Fruit fly (Drosophila melanogaster): ENCODE results near the gene slo.

Gene slo

DNA sequence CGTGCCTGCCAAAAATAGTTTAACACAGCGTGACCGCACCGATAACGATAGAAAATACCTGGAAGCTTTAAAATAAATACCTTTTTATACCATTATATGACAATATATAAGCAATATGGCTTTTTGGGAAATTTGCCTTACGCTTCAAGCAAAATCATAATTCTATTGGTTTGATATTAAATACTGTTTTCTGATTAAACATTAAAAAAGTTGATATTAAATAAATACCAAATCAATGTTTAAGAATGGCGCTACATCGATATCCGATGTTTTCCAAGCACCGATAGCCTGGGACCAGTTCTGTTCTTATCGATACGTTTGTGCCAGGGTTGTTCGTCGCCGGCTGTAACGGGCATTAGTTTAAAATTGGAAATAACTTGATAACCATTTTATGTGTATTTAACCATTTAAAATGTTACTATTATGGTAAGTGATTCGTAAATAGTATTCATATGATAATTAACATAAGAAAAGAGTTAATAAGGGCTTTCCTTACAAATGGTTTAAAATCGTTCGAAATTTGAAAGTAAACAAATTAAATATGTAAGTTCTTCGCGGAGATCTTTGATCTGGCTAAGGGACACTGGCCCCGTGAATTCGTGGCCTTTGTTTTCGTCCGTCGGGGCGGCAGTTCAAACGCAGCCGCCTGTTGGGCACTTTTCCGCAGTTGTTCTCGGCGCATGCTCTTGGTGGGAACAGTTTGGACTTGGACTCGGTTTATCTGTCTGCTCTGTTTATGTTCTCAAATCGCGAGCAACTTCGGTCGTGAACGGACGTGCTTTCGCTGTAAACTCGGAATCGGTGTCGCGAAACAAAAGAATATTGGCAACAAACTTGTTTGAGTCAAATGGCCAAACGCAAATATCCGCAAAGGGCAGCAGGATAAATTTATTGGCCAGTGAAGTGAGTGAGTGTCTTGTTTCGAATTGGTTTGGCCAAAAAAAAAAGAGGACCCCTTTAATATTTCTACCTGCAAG lies 57.3 kb downstream of the slo start, which contains the start of the genes CG13630 and tok (continued):
- TF ChIP-seq phol (tag; optimal IDR thresholded peaks at IDR 0.05), result peak; percentile 52
- no peak for TF ChIP-seq ac (GFP tag; optimal IDR thresholded peaks at IDR 0.05)
- no peak for TF ChIP-seq GATAe (GFP tag; conservative IDR thresholded peaks at IDR 0.05)
- TF ChIP-seq mam (GFP tag; optimal IDR thresholded peaks at IDR 0.05), result no peak
- TF ChIP-seq chinmo (GFP tag; IDR thresholded peaks at IDR 0.05; ENCODE audit: partially characterized antibody), result 0 out of 4 replicates have a peak, but pooled peaks have one; percentile 7
- no peak for TF ChIP-seq CG8478 (optimal IDR thresholded peaks at IDR 0.05)
- no peak for TF ChIP-seq Sox102F (GFP tag; optimal IDR thresholded peaks at IDR 0.05)
- TF ChIP-seq Dll (GFP tag; IDR thresholded peaks at IDR 0.05; ENCODE audit: partially characterized antibody), result peak; percentile 77
- TF ChIP-seq Sry-δ (GFP tag; optimal IDR thresholded peaks at IDR 0.05), result peak; percentile 57
- TF ChIP-seq dmrt99B (tag; optimal IDR thresholded peaks at IDR 0.05), result no peak
- TF ChIP-seq PHDP (tag; optimal IDR thresholded peaks at IDR 0.05), result no peak
- TF ChIP-seq chn (GFP tag; optimal IDR thresholded peaks at IDR 0.05), result no peak
- peak; percentile 50 for TF ChIP-seq nom (GFP tag; optimal IDR thresholded peaks at IDR 0.05)
- TF ChIP-seq pum (GFP tag; optimal IDR thresholded peaks at IDR 0.05), result no peak
- no peak for TF ChIP-seq Spps (tag; optimal IDR thresholded peaks at IDR 0.05)
- TF ChIP-seq CG12942 (GFP tag; optimal IDR thresholded peaks at IDR 0.05), result no peak
- TF ChIP-seq pho (GFP tag; optimal IDR thresholded peaks at IDR 0.05), result no peak
- TF ChIP-seq CG2202 (tag; optimal IDR thresholded peaks at IDR 0.05), result no peak
- no peak for TF ChIP-seq CG18599 (GFP tag; optimal IDR thresholded peaks at IDR 0.05)
- no peak for TF ChIP-seq CG7786 (GFP tag; optimal IDR thresholded peaks at IDR 0.05)
- TF ChIP-seq CG11247 (GFP tag; IDR thresholded peaks at IDR 0.05), result no peak
- TF ChIP-seq Nf-YB (GFP tag; optimal IDR thresholded peaks at IDR 0.05), result no peak
- TF ChIP-seq H15 (GFP tag; IDR thresholded peaks at IDR 0.05), result no peak
- no peak for TF ChIP-seq Asciz (GFP tag; optimal IDR thresholded peaks at IDR 0.05)
- TF ChIP-seq CG30431 (GFP tag; optimal IDR thresholded peaks at IDR 0.05), result no peak
- TF ChIP-seq CG10267 (tag; optimal IDR thresholded peaks at IDR 0.05), result peak; percentile 10
- TF ChIP-seq CG17612 (GFP tag; IDR thresholded peaks at IDR 0.05), result no peak
- TF ChIP-seq CG15479 (GFP tag; optimal IDR thresholded peaks at IDR 0.05), result no peak
- no peak for TF ChIP-seq dati (GFP tag; IDR thresholded peaks at IDR 0.05)
- no peak for TF ChIP-seq D19B (GFP tag; optimal IDR thresholded peaks at IDR 0.05)
- TF ChIP-seq pb (GFP tag; optimal IDR thresholded peaks at IDR 0.05), result no peak
- TF ChIP-seq al (GFP tag; IDR thresholded peaks at IDR 0.05), result no peak
- TF ChIP-seq Nf-YC (tag; optimal IDR thresholded peaks at IDR 0.05), result no peak
- TF ChIP-seq Mes4 (GFP tag; optimal IDR thresholded peaks at IDR 0.05), result no peak
- TF ChIP-seq Mad (GFP tag; optimal IDR thresholded peaks at IDR 0.05), result no peak
- no peak for TF ChIP-seq en (GFP tag; optimal IDR thresholded peaks at IDR 0.05)
- no peak for TF ChIP-seq NC2α (GFP tag; optimal IDR thresholded peaks at IDR 0.05)
- TF ChIP-seq corto (GFP tag; optimal IDR thresholded peaks at IDR 0.05), result no peak
- TF ChIP-seq CG8765 (GFP tag; IDR thresholded peaks at IDR 0.05), result no peak
- TF ChIP-seq CG4707 (GFP tag; optimal IDR thresholded peaks at IDR 0.05), result no peak
- TF ChIP-seq E2f2 (GFP tag; IDR thresholded peaks at IDR 0.05), result peak; percentile 90
- TF ChIP-seq sim (GFP tag; IDR thresholded peaks at IDR 0.05), result no peak
- no peak for TF ChIP-seq CG6689 (GFP tag; IDR thresholded peaks at IDR 0.05)
- TF ChIP-seq CG6254 (GFP tag; optimal IDR thresholded peaks at IDR 0.05), result no peak
- TF ChIP-seq seq (GFP tag; IDR thresholded peaks at IDR 0.05), result no peak
- no peak for TF ChIP-seq C15 (GFP tag; IDR thresholded peaks at IDR 0.05)
- no peak for TF ChIP-seq Rx (GFP tag; IDR thresholded peaks at IDR 0.05)
- no peak for TF ChIP-seq lab (GFP tag; optimal IDR thresholded peaks at IDR 0.05)
- no peak for TF ChIP-seq CG32772 (GFP tag; IDR thresholded peaks at IDR 0.05)
- no peak for TF ChIP-seq CG12391 (tag; optimal IDR thresholded peaks at IDR 0.05)
